Worm (Caenorhabditis elegans): Measurements from ENCODE around the gene prdx-2.

DNA sequence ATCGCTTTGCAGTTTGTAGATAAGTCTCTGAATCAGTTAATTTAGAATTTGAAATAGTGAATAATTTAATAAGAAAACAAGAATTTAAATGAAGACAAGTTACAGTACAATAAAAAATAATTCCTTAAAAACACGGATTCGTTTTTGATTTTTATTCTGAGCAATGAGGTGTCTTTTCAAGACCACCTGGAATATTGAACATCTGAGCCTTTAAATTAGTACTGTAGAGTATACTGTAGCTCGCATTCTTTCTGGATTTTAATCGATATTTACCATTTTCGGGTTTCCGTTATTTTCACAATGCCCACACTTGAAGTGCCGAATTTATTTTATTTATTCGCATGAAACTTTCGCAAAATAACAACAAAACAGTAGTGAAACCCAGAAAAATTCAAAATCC lies 45.8 kb downstream of the prdx-2 start, which contains the start of gene F07F6.7:
- TF ChIP-seq flt-1 (GFP tag; IDR thresholded peaks at IDR 0.05) (no peak), tbx-37 (GFP tag; conservative IDR thresholded peaks at IDR 0.05) (no peak), tbx-11 (GFP tag; IDR thresholded peaks at IDR 0.05) (no peak), ama-1 (optimal IDR thresholded peaks at IDR 0.05) (no peak), scrt-1 (GFP tag; IDR thresholded peaks at IDR 0.05) (no peak), hnd-1 (tag; optimal IDR thresholded peaks at IDR 0.05) (no peak), pes-1 (GFP tag; IDR thresholded peaks at IDR 0.05) (no peak)

Data from whole organism, early embryonic.